Fruit fly (Drosophila melanogaster) whole organism, pupa: Measurements from ENCODE around the gene Cpr67Fb.

Experiments used
- CG10348 ChIP-seq: fragments of 200-800 bp; sonication (Bioruptor generic); IDR thresholded peaks from 2 replicates; pipeline ENCODE4 v1.3.6; 2022; ENCODE audit warnings: missing biosample characterization, missing genetic modification characterization
- CG12605 ChIP-seq: fragments of 200-800 bp; sonication (Bioruptor generic); IDR thresholded peaks from 2 replicates; pipeline ENCODE4 v1.3.6; 2022; ENCODE audit warnings: missing biosample characterization, missing genetic modification characterization
- CG13204 ChIP-seq: fragments of 200-800 bp; sonication (Bioruptor generic); optimal IDR thresholded peaks from 2 replicates; lab custom pipeline; 2018; ENCODE audit warnings: missing biosample characterization, mild to moderate bottlenecking, missing genetic modification characterization, moderate library complexity
- CG14655 ChIP-seq: fragments of 200-800 bp; sonication (Bioruptor generic); optimal IDR thresholded peaks from 3 replicates; lab custom pipeline; 2017; ENCODE audit warnings: mild to moderate bottlenecking, missing biosample characterization, missing genetic modification reagents, missing genetic modification characterization
- CG15710 ChIP-seq: fragments of 200-800 bp; sonication (Bioruptor generic); optimal IDR thresholded peaks from 2 replicates; lab custom pipeline; 2018; ENCODE audit warnings: missing biosample characterization, mild to moderate bottlenecking, missing genetic modification characterization, moderate library complexity
- CG17806 ChIP-seq: fragments of 200-800 bp; sonication (Bioruptor generic); optimal IDR thresholded peaks from 2 replicates; lab custom pipeline; 2018; ENCODE audit warnings: missing biosample characterization, mild to moderate bottlenecking, missing genetic modification characterization, moderate library complexity
- CG32121 ChIP-seq: fragments of 200-800 bp; sonication (Bioruptor generic); IDR thresholded peaks from 2 replicates; pipeline ENCODE4 v1.3.6; 2022; ENCODE audit warnings: missing biosample characterization, missing genetic modification characterization
- CG34367 ChIP-seq: fragments of 200-800 bp; sonication (Bioruptor generic); optimal IDR thresholded peaks from 2 replicates; lab custom pipeline; 2018; ENCODE audit warnings: missing biosample characterization, mild to moderate bottlenecking, missing genetic modification characterization
- CG4496 ChIP-seq: fragments of 200-800 bp; sonication (Bioruptor generic); IDR thresholded peaks from 3 replicates; pipeline ENCODE4 v1.3.6; 2022; ENCODE audit warnings: missing biosample characterization, missing genetic modification characterization
- CG8159 ChIP-seq: fragments of 200-800 bp; sonication (Bioruptor generic); optimal IDR thresholded peaks from 3 replicates; lab custom pipeline; 2018; ENCODE audit warnings: missing biosample characterization, mild to moderate bottlenecking, missing genetic modification characterization, moderate library complexity
- CG8301 ChIP-seq: fragments of 200-800 bp; sonication (Bioruptor generic); optimal IDR thresholded peaks from 2 replicates; lab custom pipeline; 2018; ENCODE audit warnings: missing biosample characterization, mild to moderate bottlenecking, missing genetic modification characterization
- CG9948 ChIP-seq: fragments of 200-800 bp; sonication (Bioruptor generic); optimal IDR thresholded peaks from 2 replicates; lab custom pipeline; 2018; ENCODE audit warnings: missing biosample characterization, mild to moderate bottlenecking, missing genetic modification characterization, moderate library complexity
- D1 ChIP-seq: fragments of 200-800 bp; sonication (Bioruptor generic); optimal IDR thresholded peaks from 2 replicates; lab custom pipeline; 2018; ENCODE audit warnings: missing biosample characterization, mild to moderate bottlenecking, missing genetic modification characterization, moderate library complexity
- EcR ChIP-seq: fragments of 200-800 bp; sonication (Bioruptor generic); optimal IDR thresholded peaks from 3 replicates; lab custom pipeline; 2019; ENCODE audit warnings: missing biosample characterization, missing genetic modification characterization, mild to moderate bottlenecking, moderate library complexity, missing genetic modification reagents
- Ets98B ChIP-seq: fragments of 200-800 bp; sonication (Bioruptor generic); IDR thresholded peaks from 2 replicates; pipeline ENCODE4 v1.3.6; 2022; ENCODE audit warnings: missing biosample characterization, missing genetic modification characterization
- Pif1A ChIP-seq: fragments of 200-800 bp; sonication (Bioruptor generic); optimal IDR thresholded peaks from 3 replicates; lab custom pipeline; 2016; ENCODE audit warnings: missing biosample characterization, missing genetic modification characterization
- Pif1B ChIP-seq: fragments of 200-800 bp; sonication (Bioruptor generic); optimal IDR thresholded peaks from 3 replicates; lab custom pipeline; 2016; ENCODE audit warnings: missing biosample characterization, missing genetic modification characterization
- Snoo ChIP-seq: fragments of 200-800 bp; sonication (Bioruptor generic); optimal IDR thresholded peaks from 3 replicates; lab custom pipeline; 2017; ENCODE audit warnings: missing biosample characterization, mild to moderate bottlenecking, missing genetic modification characterization, inconsistent platforms
- fd96Ca ChIP-seq: fragments of 200-800 bp; sonication (Bioruptor generic); IDR thresholded peaks from 3 replicates; pipeline ENCODE4 v1.3.6; 2022; ENCODE audit warnings: missing biosample characterization, missing genetic modification characterization
- gl ChIP-seq: fragments of 200-800 bp; sonication (Bioruptor generic); optimal IDR thresholded peaks from 2 replicates; lab custom pipeline; 2018; ENCODE audit warnings: missing biosample characterization, mild to moderate bottlenecking, missing genetic modification characterization
- rn ChIP-seq: fragments of 200-800 bp; sonication (Bioruptor generic); IDR thresholded peaks from 2 replicates; pipeline ENCODE4 v1.3.6; 2022; ENCODE audit warnings: missing biosample characterization, missing genetic modification characterization

The Cpr67Fb gene

DNA sequence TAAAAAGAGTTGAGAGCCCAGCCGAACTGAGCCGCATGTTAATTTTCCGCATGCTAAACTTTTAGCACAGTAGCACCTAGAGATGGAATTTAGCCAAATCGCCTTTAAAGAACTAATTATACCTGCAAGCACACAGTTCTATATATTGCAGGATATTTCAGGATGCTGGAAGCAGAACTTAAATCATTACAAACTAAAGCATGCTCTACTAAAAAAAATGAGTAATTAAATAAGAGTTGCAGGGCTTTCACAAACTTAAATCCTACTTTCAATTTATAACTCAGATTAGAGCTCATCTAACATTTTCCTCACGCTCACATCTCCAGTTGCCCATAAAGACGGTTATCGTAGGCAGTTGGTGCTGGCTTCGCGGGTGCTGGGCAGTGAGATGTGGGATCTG, 30.7 kb downstream of the Cpr67Fb start:
- TF ChIP-seq fd96Ca (GFP tag; lab: Robert Waterston, UW) (no peak), CG8301 (peak; percentile 53), CG4496 (no peak), CG34367 (tag; lab: Kevin White, UChicago) (no peak), Pif1B (no peak), CG14655 (GFP tag; lab: Kevin White, UChicago) (peak; percentile 66), gl (tag; lab: Kevin White, UChicago) (no peak), CG13204 (no peak), CG17806 (tag; lab: Kevin White, UChicago) (no peak)

DNA sequence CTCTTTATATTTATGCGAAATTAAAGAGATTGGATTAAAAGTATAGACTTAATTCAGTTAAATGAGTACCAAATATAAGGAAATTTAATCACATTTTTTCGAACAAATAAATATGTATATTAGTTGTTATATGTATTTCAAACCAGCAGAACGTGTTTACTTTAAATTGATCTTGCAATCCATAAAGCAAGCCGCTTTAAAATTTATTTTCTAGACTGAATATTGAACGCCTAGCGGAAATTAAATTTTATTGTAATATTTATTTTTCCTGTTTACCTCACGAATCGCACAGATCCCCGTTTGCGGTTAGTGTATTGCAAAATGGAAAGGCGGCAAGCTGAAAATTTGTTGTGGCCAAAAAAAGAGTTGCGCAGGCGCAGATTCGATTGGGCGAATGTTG, 33.4 kb downstream of the Cpr67Fb start:
- TF ChIP-seq EcR = no peak
- TF ChIP-seq CG14655 (GFP tag; lab: Kevin White, UChicago) = no peak
- TF ChIP-seq Snoo (tag; lab: Kevin White, UChicago) = no peak
- TF ChIP-seq CG32121 = no peak
- TF ChIP-seq CG4496 = no peak
- no peak for TF ChIP-seq CG8159
- TF ChIP-seq fd96Ca (GFP tag; lab: Robert Waterston, UW) = no peak
- no peak for TF ChIP-seq D1 (tag; lab: Kevin White, UChicago)
- no peak for TF ChIP-seq Pif1B
- TF ChIP-seq Ets98B (GFP tag; lab: Robert Waterston, UW) = no peak
- no peak for TF ChIP-seq CG8301
- no peak for TF ChIP-seq rn (GFP tag; lab: Robert Waterston, UW)
- no peak for TF ChIP-seq CG9948 (tag; lab: Kevin White, UChicago)
- no peak for TF ChIP-seq CG34367 (tag; lab: Kevin White, UChicago)
- no peak for TF ChIP-seq CG13204
- TF ChIP-seq gl (tag; lab: Kevin White, UChicago) = no peak
- no peak for TF ChIP-seq Pif1A (GFP tag; lab: Kevin White, UChicago)
- no peak for TF ChIP-seq CG10348
- no peak for TF ChIP-seq CG12605 (GFP tag; lab: Robert Waterston, UW)

DNA sequence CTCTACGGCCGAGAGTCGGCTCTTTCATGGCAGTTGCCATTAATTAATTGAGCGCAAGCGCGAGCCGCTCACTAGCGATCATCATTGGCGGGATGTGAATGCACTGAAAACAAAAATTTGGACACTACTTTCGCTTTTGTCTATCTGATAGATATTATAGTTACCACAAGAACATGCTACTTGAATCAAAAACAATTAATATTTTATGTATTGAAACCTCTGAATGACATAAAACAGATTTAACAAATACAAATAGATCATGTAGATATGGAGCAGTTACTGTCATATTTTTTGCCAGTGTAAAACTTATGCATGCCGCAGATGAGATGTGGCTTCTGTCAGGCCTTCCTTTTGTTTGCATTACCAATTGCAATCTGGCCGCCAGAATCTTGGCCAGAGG, 34.0 kb downstream of the Cpr67Fb start:
- TF ChIP-seq Pif1B (peak; percentile 51), CG9948 (tag; lab: Kevin White, UChicago) (peak; percentile 48), EcR (no peak), Pif1A (GFP tag; lab: Kevin White, UChicago) (peak; percentile 57), CG8159 (peak; percentile 72), CG10348 (no peak), CG17806 (tag; lab: Kevin White, UChicago) (peak; percentile 68), CG4496 (peak; percentile 38; the same call in 2 of the 3 replicates), CG32121 (peak; percentile 53; the same call in 1 of the 2 replicates), D1 (tag; lab: Kevin White, UChicago) (no peak), CG34367 (tag; lab: Kevin White, UChicago) (peak; percentile 47), gl (tag; lab: Kevin White, UChicago) (no peak), fd96Ca (GFP tag; lab: Robert Waterston, UW) (no peak), Snoo (tag; lab: Kevin White, UChicago) (peak; percentile 17), CG15710 (tag; lab: Kevin White, UChicago) (peak; percentile 60), CG14655 (GFP tag; lab: Kevin White, UChicago) (peak; percentile 64), rn (GFP tag; lab: Robert Waterston, UW) (peak; percentile 32; the same call in 1 of the 2 replicates), CG13204 (peak; percentile 41), CG12605 (GFP tag; lab: Robert Waterston, UW) (0 out of 2 replicates have a peak, but pooled peaks have one; percentile 28), CG8301 (peak; percentile 50), Ets98B (GFP tag; lab: Robert Waterston, UW) (peak; percentile 62)
- TF ChIP-seq, all 21 proteins: peak for 16

DNA sequence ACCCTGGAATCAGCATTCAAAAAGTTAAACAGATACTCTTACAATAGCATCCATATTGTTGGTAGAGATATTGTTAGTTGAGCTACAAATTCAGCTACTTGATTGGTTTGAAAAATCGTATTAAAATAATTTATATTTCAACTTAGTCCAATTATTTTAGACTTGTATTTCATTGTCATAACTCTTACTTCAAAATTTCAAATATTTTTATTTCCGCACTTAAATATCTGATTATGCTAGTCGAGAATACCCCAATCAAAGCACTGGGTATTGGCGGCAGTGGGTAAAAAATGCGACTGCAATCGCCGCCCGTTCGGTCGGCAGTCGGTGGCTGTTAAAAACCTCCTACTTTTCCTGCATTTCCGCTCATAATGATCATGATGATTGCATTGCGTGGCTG, 34.8 kb downstream of the Cpr67Fb start:
- TF ChIP-seq rn (GFP tag; lab: Robert Waterston, UW) = peak; percentile 63
- no peak for TF ChIP-seq CG10348
- TF ChIP-seq CG12605 (GFP tag; lab: Robert Waterston, UW) = 0 out of 2 replicates have a peak, but pooled peaks have one; percentile 27
- TF ChIP-seq CG17806 (tag; lab: Kevin White, UChicago) = peak; percentile 94
- TF ChIP-seq CG15710 (tag; lab: Kevin White, UChicago) = peak; percentile 88
- TF ChIP-seq CG8301 = peak; percentile 94
- TF ChIP-seq Pif1A (GFP tag; lab: Kevin White, UChicago) = peak; percentile 45
- TF ChIP-seq Ets98B (GFP tag; lab: Robert Waterston, UW) = no peak
- TF ChIP-seq CG8159 = peak; percentile 95
- peak; percentile 90 for TF ChIP-seq Snoo (tag; lab: Kevin White, UChicago)
- TF ChIP-seq CG9948 (tag; lab: Kevin White, UChicago) = peak; percentile 96
- peak; percentile 84 for TF ChIP-seq CG32121
- peak; percentile 95 for TF ChIP-seq D1 (tag; lab: Kevin White, UChicago)
- TF ChIP-seq Pif1B = peak; percentile 13
- TF ChIP-seq EcR = no peak
- TF ChIP-seq CG4496 = peak; percentile 61; the same call in 2 of the 3 replicates
- peak; percentile 3 for TF ChIP-seq CG34367 (tag; lab: Kevin White, UChicago)
- TF ChIP-seq CG14655 (GFP tag; lab: Kevin White, UChicago) = peak; percentile 91
- peak; percentile 54; the same call in 1 of the 3 replicates for TF ChIP-seq fd96Ca (GFP tag; lab: Robert Waterston, UW)
- TF ChIP-seq CG13204 = peak; percentile 9
- peak; percentile 88 for TF ChIP-seq gl (tag; lab: Kevin White, UChicago)

DNA sequence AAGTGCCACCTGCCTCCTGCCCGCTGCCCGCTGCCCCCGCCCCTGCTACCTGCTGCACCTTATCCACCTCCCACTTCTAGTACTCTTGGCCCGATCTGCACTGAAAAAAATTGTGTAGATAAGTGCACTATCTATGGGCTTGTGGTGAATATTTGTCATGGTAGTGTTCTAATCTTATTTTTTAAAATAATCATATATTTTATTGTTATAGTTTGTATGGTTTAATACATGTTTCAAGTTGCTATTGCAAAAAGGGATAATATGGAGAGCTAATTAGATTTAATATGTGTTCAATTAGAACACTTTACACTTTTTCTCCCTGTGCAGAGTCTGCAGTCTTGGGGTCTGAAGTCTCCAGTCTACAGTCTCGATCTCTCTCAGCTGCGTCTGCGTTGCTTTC, 37.5 kb downstream of the Cpr67Fb start:
- peak; percentile 68 for TF ChIP-seq CG12605 (GFP tag; lab: Robert Waterston, UW)
- peak; percentile 89 for TF ChIP-seq CG9948 (tag; lab: Kevin White, UChicago)
- TF ChIP-seq Snoo (tag; lab: Kevin White, UChicago) = peak; percentile 18
- TF ChIP-seq CG8301 = peak; percentile 85
- TF ChIP-seq CG34367 (tag; lab: Kevin White, UChicago) = peak; percentile 75
- peak; percentile 81 for TF ChIP-seq CG17806 (tag; lab: Kevin White, UChicago)
- TF ChIP-seq fd96Ca (GFP tag; lab: Robert Waterston, UW) = peak; percentile 59
- peak; percentile 7 for TF ChIP-seq CG13204
- peak; percentile 8; the same call in 1 of the 2 replicates for TF ChIP-seq rn (GFP tag; lab: Robert Waterston, UW)
- TF ChIP-seq CG8159 = peak; percentile 75
- TF ChIP-seq CG32121 = peak; percentile 84
- TF ChIP-seq Ets98B (GFP tag; lab: Robert Waterston, UW) = peak; percentile 67
- peak; percentile 79 for TF ChIP-seq CG15710 (tag; lab: Kevin White, UChicago)
- TF ChIP-seq EcR = no peak
- TF ChIP-seq CG4496 = peak; percentile 82
- peak; percentile 48 for TF ChIP-seq gl (tag; lab: Kevin White, UChicago)
- TF ChIP-seq Pif1B = peak; percentile 55
- TF ChIP-seq D1 (tag; lab: Kevin White, UChicago) = peak; percentile 60
- TF ChIP-seq Pif1A (GFP tag; lab: Kevin White, UChicago) = peak; percentile 69
- TF ChIP-seq CG14655 (GFP tag; lab: Kevin White, UChicago) = peak; percentile 89
- no peak for TF ChIP-seq CG10348
